Fruit fly (Drosophila melanogaster): Measurements from ENCODE around the gene CHKov1.

CHKov1 gene

dm6 chr3R:25295320-25296020 lies 33.6 kb downstream of the CHKov1 start, which contains the start of gene CG31102:
CG31102 (minus strand) TSS chr3R:25295594.
- no peak for TF ChIP-seq EcR (GFP tag; optimal IDR thresholded peaks at IDR 0.05)
- no peak for TF ChIP-seq psq (optimal IDR thresholded peaks at IDR 0.05)
- no peak for TF ChIP-seq pan (optimal IDR thresholded peaks at IDR 0.05)
- TF ChIP-seq CG8478 (optimal IDR thresholded peaks at IDR 0.05), result no peak

- no peak for TF ChIP-seq pan (optimal IDR thresholded peaks at IDR 0.05)
- no peak for TF ChIP-seq EcR (GFP tag; optimal IDR thresholded peaks at IDR 0.05)
- no peak for TF ChIP-seq Dll (optimal IDR thresholded peaks at IDR 0.05)
- no peak for TF ChIP-seq psq (optimal IDR thresholded peaks at IDR 0.05)
- TF ChIP-seq usp (GFP tag; optimal IDR thresholded peaks at IDR 0.05), result no peak
- TF ChIP-seq CG8478 (optimal IDR thresholded peaks at IDR 0.05), result no peak
These were observed 36.2 kb downstream of the CHKov1 start, which contains the start of gene CG31098 for dm6 chr3R:25292864-25293284. CG31098 (minus strand) TSS chr3R:25292977.

dm6 chr3R:25289589-25289988 lies 39.5 kb downstream of the CHKov1 start, which contains the start of gene CG11893:
CG11893 (plus strand) TSS chr3R:25289889.
- no peak for TF ChIP-seq Dll (optimal IDR thresholded peaks at IDR 0.05)
- TF ChIP-seq psq (optimal IDR thresholded peaks at IDR 0.05), result no peak
- TF ChIP-seq EcR (GFP tag; optimal IDR thresholded peaks at IDR 0.05), result no peak
- TF ChIP-seq CG8478 (optimal IDR thresholded peaks at IDR 0.05), result no peak
- TF ChIP-seq usp (GFP tag; optimal IDR thresholded peaks at IDR 0.05), result no peak
- no peak for TF ChIP-seq pan (optimal IDR thresholded peaks at IDR 0.05)

- no peak for TF ChIP-seq psq (optimal IDR thresholded peaks at IDR 0.05)
- no peak for TF ChIP-seq usp (GFP tag; optimal IDR thresholded peaks at IDR 0.05)
- no peak for TF ChIP-seq Dll (optimal IDR thresholded peaks at IDR 0.05)
- no peak for TF ChIP-seq EcR (GFP tag; optimal IDR thresholded peaks at IDR 0.05)
- TF ChIP-seq CG8478 (optimal IDR thresholded peaks at IDR 0.05), result no peak
- TF ChIP-seq pan (optimal IDR thresholded peaks at IDR 0.05), result no peak
These were observed 42.0 kb downstream of the CHKov1 start, which contains the start of gene CG13658 for dm6 chr3R:25287128-25287527. CG13658 (plus strand) TSS chr3R:25287474.

- TF ChIP-seq usp (GFP tag; optimal IDR thresholded peaks at IDR 0.05) (no peak), Dll (optimal IDR thresholded peaks at IDR 0.05) (no peak), psq (optimal IDR thresholded peaks at IDR 0.05) (no peak), pan (optimal IDR thresholded peaks at IDR 0.05) (no peak), CG8478 (optimal IDR thresholded peaks at IDR 0.05) (no peak), EcR (GFP tag; optimal IDR thresholded peaks at IDR 0.05) (no peak)
These were observed 43.9 kb downstream of the CHKov1 start, which contains the start of gene CG31104 for dm6 chr3R:25285173-25285572. CG31104 (plus strand) TSS chr3R:25285473.

dm6 chr3R:25283209-25283670 lies 45.9 kb downstream of the CHKov1 start, which contains the start of gene CG31300:
CG31300 (plus strand) TSS chr3R:25283620.
- no peak for TF ChIP-seq EcR (GFP tag; optimal IDR thresholded peaks at IDR 0.05)

- TF ChIP-seq EcR (GFP tag; optimal IDR thresholded peaks at IDR 0.05), result no peak
- TF ChIP-seq CG8478 (optimal IDR thresholded peaks at IDR 0.05), result no peak
- no peak for TF ChIP-seq usp (GFP tag; optimal IDR thresholded peaks at IDR 0.05)
- TF ChIP-seq psq (optimal IDR thresholded peaks at IDR 0.05), result no peak
- TF ChIP-seq Dll (optimal IDR thresholded peaks at IDR 0.05), result no peak
- TF ChIP-seq pan (optimal IDR thresholded peaks at IDR 0.05), result no peak
These were observed 48.0 kb downstream of the CHKov1 start, which contains the start of gene CG11892 for dm6 chr3R:25281165-25281564. CG11892 (plus strand) TSS chr3R:25281548.

dm6 chr3R:25279796-25280350 lies 49.2 kb downstream of the CHKov1 start, which contains the start of gene CG10514:
CG10514 (minus strand) TSS chr3R:25279846.
- TF ChIP-seq CG8478 (optimal IDR thresholded peaks at IDR 0.05) (no peak), pan (optimal IDR thresholded peaks at IDR 0.05) (no peak), EcR (GFP tag; optimal IDR thresholded peaks at IDR 0.05) (no peak), Dll (optimal IDR thresholded peaks at IDR 0.05) (no peak), psq (optimal IDR thresholded peaks at IDR 0.05) (no peak), usp (GFP tag; optimal IDR thresholded peaks at IDR 0.05) (no peak)

- TF ChIP-seq Dll (optimal IDR thresholded peaks at IDR 0.05) (no peak), usp (GFP tag; optimal IDR thresholded peaks at IDR 0.05) (no peak), CG8478 (optimal IDR thresholded peaks at IDR 0.05) (no peak), pan (optimal IDR thresholded peaks at IDR 0.05) (no peak), psq (optimal IDR thresholded peaks at IDR 0.05) (no peak), EcR (GFP tag; optimal IDR thresholded peaks at IDR 0.05) (no peak)
These were observed 52.0 kb downstream of the CHKov1 start, which contains the start of gene CG10513 for dm6 chr3R:25277112-25277511. CG10513 (minus strand) TSS chr3R:25277212.

dm6 chr3R:25275276-25275675 lies 53.8 kb downstream of the CHKov1 start:
- TF ChIP-seq psq (optimal IDR thresholded peaks at IDR 0.05) (no peak), CG8478 (optimal IDR thresholded peaks at IDR 0.05) (no peak), pan (optimal IDR thresholded peaks at IDR 0.05) (no peak), Dll (optimal IDR thresholded peaks at IDR 0.05) (no peak), EcR (GFP tag; optimal IDR thresholded peaks at IDR 0.05) (no peak), usp (GFP tag; optimal IDR thresholded peaks at IDR 0.05) (no peak)

- no peak for TF ChIP-seq Dll (optimal IDR thresholded peaks at IDR 0.05)
- TF ChIP-seq usp (GFP tag; optimal IDR thresholded peaks at IDR 0.05), result no peak
- TF ChIP-seq EcR (GFP tag; optimal IDR thresholded peaks at IDR 0.05), result no peak
- no peak for TF ChIP-seq CG8478 (optimal IDR thresholded peaks at IDR 0.05)
- TF ChIP-seq psq (optimal IDR thresholded peaks at IDR 0.05), result no peak
- no peak for TF ChIP-seq pan (optimal IDR thresholded peaks at IDR 0.05)
These were observed 55.6 kb downstream of the CHKov1 start, which contains the start of gene CG11878 for dm6 chr3R:25273537-25273936. CG11878 (plus strand) TSS chr3R:25273837.
